Worm (Caenorhabditis elegans) whole organism, L4/young adult: ENCODE measurements around the gene spe-36.

Experiments
- dao-5 ChIP-seq: sonication (generic microtip); optimal IDR thresholded peaks from 2 replicates; lab custom pipeline; 2016; ENCODE audit warnings: missing genotype, missing genetic modification characterization, moderate library complexity, missing compliant biosample characterization
- him-1 ChIP-seq: sonication (generic microtip); optimal IDR thresholded peaks from 2 replicates; lab custom pipeline; 2016; ENCODE audit warnings: missing genotype, missing genetic modification reagents, missing genetic modification characterization, missing compliant biosample characterization

- TF ChIP-seq him-1 (tag; lab: Kevin White, UChicago) (no peak), dao-5 (tag; lab: Kevin White, UChicago) (no peak)
These were observed 1.5 kb upstream of the spe-36 start, which contains the start of gene F40F11.3 for ce11 chrIV:11593415-11594190.
